Worm (Caenorhabditis elegans) whole organism, mixed stage, embryonic: ENCODE measurements around the gene cccp-1.

Experiments
- elt-1 ChIP-seq: sonication (generic microtip); optimal IDR thresholded peaks from 2 replicates; lab custom pipeline; 2017; ENCODE audit warnings: missing genetic modification characterization, mild to moderate bottlenecking, missing compliant biosample characterization, antibody characterized with exemption, moderate library complexity, borderline replicate concordance; ENCODE audit not compliant: insufficient read depth
- elt-3 ChIP-seq: fragments of 150-350 bp; optimal IDR thresholded peaks from 2 replicates; lab custom pipeline; 2014; ENCODE audit warnings: missing biosample characterization, missing genetic modification characterization
- nhr-12 ChIP-seq: fragments of 150-350 bp; optimal IDR thresholded peaks from 2 replicates; lab custom pipeline; 2014; ENCODE audit warnings: missing biosample characterization, missing genetic modification characterization
- snpc-4 ChIP-seq: fragments of 150-350 bp; optimal IDR thresholded peaks from 2 replicates; lab custom pipeline; 2014; ENCODE audit warnings: missing biosample characterization, missing genetic modification characterization
- unc-39 ChIP-seq: fragments of 150-350 bp; optimal IDR thresholded peaks from 2 replicates; lab custom pipeline; 2014; ENCODE audit warnings: missing biosample characterization, missing genetic modification characterization
- unc-62 ChIP-seq: fragments of 150-350 bp; optimal IDR thresholded peaks from 2 replicates; lab custom pipeline; 2014; ENCODE audit warnings: missing biosample characterization, missing genetic modification reagents, missing genetic modification characterization
- ztf-11 ChIP-seq: fragments of 150-350 bp; optimal IDR thresholded peaks from 2 replicates; lab custom pipeline; 2014; ENCODE audit warnings: missing biosample characterization, missing genetic modification characterization

ce11 chrIII:12466310-12466709 is 6.4 kb upstream of the cccp-1 start, which contains the start of gene pstk-1:
- TF ChIP-seq snpc-4 (tag; lab: Kevin White, UChicago) = no peak
- no peak for TF ChIP-seq unc-39 (tag; lab: Kevin White, UChicago)
- no peak for TF ChIP-seq elt-3 (tag; lab: Kevin White, UChicago)
- TF ChIP-seq nhr-12 (tag; lab: Kevin White, UChicago) = no peak
- TF ChIP-seq ztf-11 (tag; lab: Kevin White, UChicago) = no peak
- TF ChIP-seq elt-1 (tag; lab: Kevin White, UChicago) = no peak
- TF ChIP-seq unc-62 (GFP tag; lab: Kevin White, UChicago) = no peak
